Fruit fly (Drosophila melanogaster): ENCODE measurements around the gene CadN.

Gene CadN

dm6 chr2L:17747133-17747824, 30.9 kb downstream of the CadN start (continued):
- TF ChIP-seq onecut (GFP tag; IDR thresholded peaks at IDR 0.05) (peak; percentile 36; the same call in 1 of the 2 replicates), Xbp1 (GFP tag; optimal IDR thresholded peaks at IDR 0.05) (peak; percentile 30), bsh (GFP tag; optimal IDR thresholded peaks at IDR 0.05) (peak in 1 of 2 experiments; percentile 71), Six4 (GFP tag; optimal IDR thresholded peaks at IDR 0.05) (no peak), dysf (GFP tag; IDR thresholded peaks at IDR 0.05) (no peak), CG13775 (GFP tag; optimal IDR thresholded peaks at IDR 0.05) (peak; percentile 22), CG2199 (GFP tag; IDR thresholded peaks at IDR 0.05) (no peak; the same call in 2 of the 3 replicates), BEAF-32 (GFP tag; optimal IDR thresholded peaks at IDR 0.05) (no peak), CG30403 (GFP tag; optimal IDR thresholded peaks at IDR 0.05) (peak; percentile 60), D19A (tag; optimal IDR thresholded peaks at IDR 0.05) (peak; percentile 72), CG2116 (GFP tag; optimal IDR thresholded peaks at IDR 0.05) (no peak), GATAe (GFP tag; conservative IDR thresholded peaks at IDR 0.05) (no peak), Dp (GFP tag; optimal IDR thresholded peaks at IDR 0.05) (no peak), CG30020 (tag; optimal IDR thresholded peaks at IDR 0.05) (peak; percentile 17), dmrt11E (tag; optimal IDR thresholded peaks at IDR 0.05) (peak; percentile 79), CG14710 (tag; optimal IDR thresholded peaks at IDR 0.05) (peak; percentile 60), CG8924 (tag; optimal IDR thresholded peaks at IDR 0.05) (peak; percentile 71), dmrt99B (tag; optimal IDR thresholded peaks at IDR 0.05) (peak; percentile 49), Opbp (GFP tag; IDR thresholded peaks at IDR 0.05; ENCODE audit: partially characterized antibody) (no peak), kay (GFP tag; optimal IDR thresholded peaks at IDR 0.05) (no peak), Oli (tag; optimal IDR thresholded peaks at IDR 0.05) (peak; percentile 46), CG1529 (GFP tag; optimal IDR thresholded peaks at IDR 0.05) (peak; percentile 20), sens (GFP tag) (peak; percentile 87), CG6813 (GFP tag; optimal IDR thresholded peaks at IDR 0.05) (no peak), phol (tag; optimal IDR thresholded peaks at IDR 0.05) (peak; percentile 56), ATbp (GFP tag; optimal IDR thresholded peaks at IDR 0.05) (peak; percentile 44), mirr (GFP tag; optimal IDR thresholded peaks at IDR 0.05) (no peak), Lhr (GFP tag; optimal IDR thresholded peaks at IDR 0.05) (peak; percentile 12), CG6254 (GFP tag; optimal IDR thresholded peaks at IDR 0.05) (peak; percentile 9), Blimp-1 (GFP tag; optimal IDR thresholded peaks at IDR 0.05) (peak; percentile 59), yki (optimal IDR thresholded peaks at IDR 0.05) (no peak), CG3407 (GFP tag; optimal IDR thresholded peaks at IDR 0.05) (peak; percentile 22), CG4424 (GFP tag; optimal IDR thresholded peaks at IDR 0.05) (no peak), CG2712 (tag; optimal IDR thresholded peaks at IDR 0.05) (peak; percentile 74), dan (GFP tag; IDR thresholded peaks at IDR 0.05) (no peak), CG17829 (tag; optimal IDR thresholded peaks at IDR 0.05) (peak; percentile 54), Xrp1 (GFP tag; IDR thresholded peaks at IDR 0.05) (peak; percentile 53; the same call in 1 of the 2 replicates), gem (tag; optimal IDR thresholded peaks at IDR 0.05) (peak; percentile 75), ken (GFP tag; IDR thresholded peaks at IDR 0.05) (no peak), CG11504 (tag; optimal IDR thresholded peaks at IDR 0.05) (peak; percentile 53), sna (GFP tag; IDR thresholded peaks at IDR 0.05; ENCODE audit: partially characterized antibody) (no peak), nerfin-1 (tag; optimal IDR thresholded peaks at IDR 0.05) (peak; percentile 38), gsb-n (tag; optimal IDR thresholded peaks at IDR 0.05) (peak; percentile 56), fu2 (GFP tag; optimal IDR thresholded peaks at IDR 0.05) (no peak), Atf-2 (GFP tag; optimal IDR thresholded peaks at IDR 0.05) (no peak), Chrac-16 (GFP tag; optimal IDR thresholded peaks at IDR 0.05) (peak; percentile 23), CG12391 (tag; optimal IDR thresholded peaks at IDR 0.05) (peak; percentile 72), CG1602 (GFP tag; optimal IDR thresholded peaks at IDR 0.05) (peak; percentile 21), Nf-YB (GFP tag; optimal IDR thresholded peaks at IDR 0.05) (peak; percentile 26)
